Worm (Caenorhabditis elegans): ENCODE measurements around the gene B0454.5.

ce11 chrII:3030416-3030815 is 8.2 kb upstream of the B0454.5 start:
- TF ChIP-seq nhr-237 (tag; optimal IDR thresholded peaks at IDR 0.05) (no peak), M03D4.4 (tag; optimal IDR thresholded peaks at IDR 0.05) (no peak), mep-1 (tag; optimal IDR thresholded peaks at IDR 0.05) (no peak), unc-39 (tag; optimal IDR thresholded peaks at IDR 0.05) (no peak), ztf-11 (tag; optimal IDR thresholded peaks at IDR 0.05) (no peak), blmp-1 (tag; optimal IDR thresholded peaks at IDR 0.05) (peak; percentile 31), unc-62 (GFP tag; optimal IDR thresholded peaks at IDR 0.05) (no peak), lin-13 (tag; optimal IDR thresholded peaks at IDR 0.05) (no peak), cnd-1 (tag; optimal IDR thresholded peaks at IDR 0.05) (no peak), pha-4 (tag; optimal IDR thresholded peaks at IDR 0.05) (no peak)
